Worm (Caenorhabditis elegans): ENCODE data around the gene arx-4.

- TF ChIP-seq lin-39 (tag; optimal IDR thresholded peaks at IDR 0.05), result no peak
- no peak for TF ChIP-seq nhr-25 (tag; optimal IDR thresholded peaks at IDR 0.05)
- no peak for TF ChIP-seq alr-1 (tag; optimal IDR thresholded peaks at IDR 0.05)
- no peak for TF ChIP-seq nhr-129 (tag; optimal IDR thresholded peaks at IDR 0.05)
- TF ChIP-seq zag-1 (tag; optimal IDR thresholded peaks at IDR 0.05), result no peak
- no peak for TF ChIP-seq ceh-82 (tag; optimal IDR thresholded peaks at IDR 0.05)
- no peak for TF ChIP-seq lsy-2 (tag; optimal IDR thresholded peaks at IDR 0.05)
- no peak for TF ChIP-seq unc-62 (GFP tag; optimal IDR thresholded peaks at IDR 0.05)
- TF ChIP-seq nhr-237 (tag; optimal IDR thresholded peaks at IDR 0.05), result no peak
- TF ChIP-seq unc-39 (tag; optimal IDR thresholded peaks at IDR 0.05), result no peak
- no peak for TF ChIP-seq nhr-11 (tag; optimal IDR thresholded peaks at IDR 0.05)
Measured at ce11 chrIII:841177-841576, 20.9 kb upstream of the arx-4 start, which contains the start of gene K02F3.9.
